Worm (Caenorhabditis elegans): ENCODE measurements around the gene try-1.

DNA sequence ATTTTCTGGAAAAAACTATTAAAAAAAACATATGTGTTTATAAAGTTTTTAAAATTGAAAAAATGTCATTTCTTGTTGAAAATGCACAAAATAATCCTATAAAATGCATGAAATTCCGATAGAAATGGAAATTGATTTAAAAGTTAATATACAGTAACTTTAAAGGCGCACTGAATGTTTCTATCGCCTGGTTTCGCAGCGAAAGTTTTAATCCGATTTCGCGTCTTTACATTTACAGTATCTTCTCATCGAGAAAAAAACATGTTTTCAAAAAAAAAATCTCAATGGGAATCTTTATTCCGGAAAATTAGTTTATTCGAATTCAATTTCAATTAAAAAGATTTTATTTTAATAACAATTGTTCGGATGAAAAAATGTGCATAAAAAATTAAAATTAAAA is 35.1 kb downstream of the try-1 start, which contains the start of gene R05F9.11:
- TF ChIP-seq ceh-45 (GFP tag; IDR thresholded peaks at IDR 0.05) (no peak), ama-1 (optimal IDR thresholded peaks at IDR 0.05) (no peak), ceh-22 (tag; optimal IDR thresholded peaks at IDR 0.05) (no peak), rnt-1 (tag; optimal IDR thresholded peaks at IDR 0.05) (no peak), pax-1 (tag; optimal IDR thresholded peaks at IDR 0.05) (no peak), ceh-14 (tag; optimal IDR thresholded peaks at IDR 0.05) (no peak), pat-9 (tag; optimal IDR thresholded peaks at IDR 0.05) (no peak), pqm-1 (tag; optimal IDR thresholded peaks at IDR 0.05) (no peak), ceh-18 (tag; optimal IDR thresholded peaks at IDR 0.05) (no peak), mec-3 (tag; optimal IDR thresholded peaks at IDR 0.05; ENCODE audit: borderline replicate concordance) (no peak), tbx-2 (tag; optimal IDR thresholded peaks at IDR 0.05) (no peak), elt-2 (tag; optimal IDR thresholded peaks at IDR 0.05) (no peak), fkh-6 (tag; optimal IDR thresholded peaks at IDR 0.05) (no peak)
